Fruit fly (Drosophila melanogaster): Measurements from ENCODE around the gene Synd.

Gene Synd

DNA sequence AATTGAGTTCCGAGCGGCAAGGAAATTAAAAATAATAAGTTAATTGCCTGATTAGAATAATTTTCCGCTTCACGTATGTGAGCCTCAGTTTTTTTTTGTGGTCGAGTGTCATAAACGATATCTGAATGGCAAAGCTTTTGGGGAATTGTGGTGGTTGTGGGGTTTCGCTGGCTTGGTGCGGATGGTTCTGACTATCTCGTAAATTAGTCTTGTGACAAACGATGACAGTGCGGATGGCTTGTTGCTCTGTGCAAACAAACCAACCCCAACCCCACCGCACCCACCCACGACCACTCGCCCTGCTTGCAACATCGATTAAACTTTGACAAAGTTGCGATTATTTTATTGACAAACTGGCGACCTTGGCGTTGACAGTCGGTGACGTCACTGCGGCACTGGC lies 5.7 kb upstream of the Synd start:
- no peak for TF ChIP-seq CG8478 (optimal IDR thresholded peaks at IDR 0.05)

DNA sequence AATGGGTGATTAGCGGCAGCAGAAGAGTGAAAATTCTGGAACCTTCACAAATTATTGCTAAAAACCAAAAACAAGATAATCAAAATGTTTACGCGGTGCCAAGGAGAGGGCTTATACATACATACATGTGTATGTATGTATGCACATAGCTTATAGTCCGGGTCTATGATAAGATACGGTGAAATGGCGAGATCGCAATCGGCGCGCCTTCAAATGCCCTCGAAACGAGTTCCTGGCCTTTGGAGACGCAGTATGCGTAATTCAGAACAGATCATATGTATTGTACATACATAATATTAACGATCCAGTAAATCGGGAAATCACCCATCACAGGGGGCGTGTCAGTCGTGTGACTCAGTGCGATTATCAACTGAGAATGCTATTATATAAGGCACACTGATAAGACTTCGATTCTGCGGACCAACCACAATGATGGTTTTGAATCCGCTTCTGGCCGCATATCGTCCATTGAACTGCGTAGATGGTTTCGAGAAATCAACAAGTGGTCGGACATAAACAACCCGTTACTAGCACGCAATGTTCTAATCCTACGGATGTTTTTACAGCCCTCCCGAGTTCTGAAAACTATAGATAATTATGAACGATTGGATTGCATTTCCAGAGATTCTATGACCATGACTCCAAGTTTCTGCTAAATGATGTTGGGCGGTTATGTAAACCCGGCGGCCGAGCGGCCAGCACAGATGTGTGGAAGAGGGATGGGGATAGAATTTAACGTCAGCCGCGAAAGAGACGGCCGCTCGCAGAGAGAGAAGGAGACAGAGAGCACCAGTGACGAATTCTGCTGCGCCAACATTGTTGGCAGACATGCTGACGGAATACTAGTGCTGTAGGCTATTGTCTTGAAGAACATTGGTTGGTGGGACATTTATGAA lies 3.8 kb upstream of the Synd start:
- TF ChIP-seq CG8478 (optimal IDR thresholded peaks at IDR 0.05): no peak
- TF ChIP-seq CTCF (optimal IDR thresholded peaks at IDR 0.05): peak in 1 of 2 experiments; percentile 12

DNA sequence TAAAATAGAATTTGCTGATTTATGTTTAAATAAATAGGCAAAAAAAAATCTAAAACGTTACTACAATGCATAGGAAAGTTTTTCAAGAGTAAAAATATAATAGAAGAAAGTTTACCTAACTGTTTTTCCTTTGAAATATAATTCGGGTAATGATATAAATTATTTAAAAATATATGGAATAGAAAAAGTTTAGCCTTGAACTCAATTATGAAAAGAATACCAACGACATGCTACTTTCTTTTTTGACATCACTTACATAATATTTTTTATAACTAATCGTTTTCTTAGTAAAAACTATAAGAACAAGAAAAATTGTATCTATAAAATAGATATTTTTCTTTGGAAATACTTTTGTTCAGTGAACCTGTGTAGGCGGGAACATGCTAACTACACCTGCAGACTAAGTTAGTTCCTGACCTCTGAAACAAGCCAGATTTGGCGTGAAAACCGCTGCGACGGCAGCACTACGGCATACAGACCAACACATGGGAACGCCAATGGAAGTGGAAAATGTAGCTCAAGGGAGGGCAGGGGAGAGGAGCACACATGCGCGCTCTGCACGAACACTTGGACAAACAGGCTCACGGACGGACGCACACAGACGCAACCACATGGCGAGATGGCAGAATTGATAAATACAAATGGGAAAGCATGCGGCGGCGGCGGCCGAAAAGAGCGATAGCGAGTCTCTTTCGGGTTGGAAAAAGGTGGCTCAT lies 3.0 kb upstream of the Synd start:
- no peak for TF ChIP-seq CG8478 (optimal IDR thresholded peaks at IDR 0.05)
- no peak for TF ChIP-seq CTCF (optimal IDR thresholded peaks at IDR 0.05)

DNA sequence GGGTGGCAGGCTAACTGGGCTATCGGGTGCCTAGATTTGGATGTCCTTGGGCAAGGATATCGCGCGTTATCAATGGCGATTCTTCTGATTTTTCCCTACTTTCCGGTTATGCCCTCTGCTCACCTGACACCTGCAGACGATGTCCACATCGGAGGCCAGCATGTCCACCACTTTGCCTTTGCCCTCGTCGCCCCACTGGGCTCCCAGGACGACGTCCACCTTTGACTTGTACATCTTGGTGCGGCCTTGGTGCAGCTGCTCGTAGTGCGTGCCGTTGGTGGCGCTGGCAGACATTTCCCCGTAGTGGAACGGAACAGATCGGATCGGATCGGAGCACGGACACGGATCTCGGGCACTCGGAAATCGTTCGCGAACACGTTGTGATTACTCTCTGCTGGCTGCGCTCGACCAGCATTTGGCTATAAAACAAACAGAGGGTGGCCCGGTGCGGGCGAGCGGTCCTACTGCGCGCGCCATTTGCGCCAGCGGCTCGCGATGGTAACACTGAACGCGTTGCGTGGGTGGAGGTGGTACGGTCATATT lies 2.4 kb upstream of the Synd start, which contains the start of gene Adss:
Gene Adss, minus strand, starts transcription at position 428 of the 543 bp plus-strand sequence.
- no peak for TF ChIP-seq CG8478 (optimal IDR thresholded peaks at IDR 0.05)
- TF ChIP-seq CTCF (optimal IDR thresholded peaks at IDR 0.05): peak; percentile 2 to 8

DNA sequence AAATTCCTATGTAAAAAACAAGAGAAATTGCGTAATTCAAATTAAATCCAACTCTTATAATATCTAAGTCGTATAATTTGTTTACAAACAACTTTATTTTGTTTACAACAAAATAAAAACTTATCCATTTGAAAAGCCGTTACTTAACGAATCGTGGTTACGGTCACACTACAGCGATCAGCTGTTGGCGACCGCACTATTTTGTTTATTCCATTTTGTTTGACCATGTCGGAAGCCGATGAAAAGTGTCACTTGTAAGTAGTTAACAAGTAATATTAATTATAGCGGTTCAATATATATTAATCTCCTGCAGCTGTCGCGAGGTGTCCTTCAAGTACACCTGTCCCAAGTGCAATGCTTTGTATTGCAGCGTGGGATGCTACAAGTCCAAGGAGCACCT lies 1.6 kb upstream of the Synd start, which contains the start of gene CG31223:
Gene CG31223, plus strand, starts transcription at position 165 of the 400 bp plus-strand sequence.
- no peak for TF ChIP-seq CTCF (optimal IDR thresholded peaks at IDR 0.05)

DNA sequence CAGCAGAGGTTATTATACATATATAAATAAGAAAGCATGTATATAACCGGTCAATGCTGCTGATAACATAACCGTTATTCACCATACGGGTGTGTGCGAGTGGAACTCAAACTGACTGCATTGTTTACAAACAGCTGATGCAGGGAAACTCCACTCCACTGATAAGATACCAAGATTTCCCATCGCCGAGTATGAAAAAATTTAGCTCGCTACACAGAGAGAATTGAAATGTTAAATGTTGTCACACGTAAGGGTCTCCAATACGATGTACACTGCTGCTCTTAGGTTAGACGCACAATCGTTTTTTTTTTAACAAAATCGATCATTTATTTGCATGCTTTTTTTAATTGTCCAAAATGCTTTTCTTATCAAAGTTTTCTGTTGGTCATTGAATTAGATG lies 1.1 kb downstream of the Synd start:
- TF ChIP-seq CTCF (optimal IDR thresholded peaks at IDR 0.05) (no peak), CG8478 (optimal IDR thresholded peaks at IDR 0.05) (no peak)

DNA sequence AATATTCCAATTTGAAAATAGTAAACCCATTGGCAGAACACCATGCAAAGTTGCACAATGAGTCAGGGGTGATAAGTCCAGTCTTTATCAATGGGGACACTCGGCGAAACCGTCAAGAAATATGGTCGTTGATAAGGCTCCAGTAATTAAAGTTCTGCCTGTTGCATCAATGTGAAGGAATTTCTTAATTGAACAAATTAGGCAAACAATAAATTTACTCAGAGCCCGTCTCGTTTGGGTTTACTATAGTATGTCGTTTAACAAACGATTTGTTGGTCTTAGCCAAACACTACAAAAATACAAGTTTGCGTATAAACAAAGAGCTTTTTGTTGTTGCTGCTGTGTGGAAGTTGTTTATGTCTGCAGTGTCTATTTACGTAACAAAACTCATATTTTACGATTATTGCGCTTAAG lies 2.2 kb downstream of the Synd start:
- no peak for TF ChIP-seq CG8478 (optimal IDR thresholded peaks at IDR 0.05)
- no peak for TF ChIP-seq CTCF (optimal IDR thresholded peaks at IDR 0.05)

DNA sequence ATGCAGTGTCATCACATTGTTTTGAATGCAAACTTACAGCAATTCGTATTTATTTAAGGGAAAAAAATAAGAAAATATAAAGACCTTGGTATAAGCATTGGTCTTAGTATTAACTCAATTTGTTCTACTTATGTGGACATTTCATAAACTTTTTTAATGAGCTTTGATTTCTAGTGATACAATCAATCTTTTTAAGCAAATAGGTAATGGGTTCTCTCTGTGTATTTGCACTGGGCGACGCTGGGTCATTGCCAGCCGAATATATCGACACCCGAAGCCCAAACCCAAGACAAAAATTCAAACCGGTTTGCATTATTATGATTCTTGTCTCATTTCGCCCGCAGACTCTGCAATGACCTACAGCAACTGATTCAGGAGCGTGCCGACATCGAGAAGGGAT lies 2.9 kb downstream of the Synd start:
- TF ChIP-seq CG8478 (optimal IDR thresholded peaks at IDR 0.05): no peak
- no peak for TF ChIP-seq CTCF (optimal IDR thresholded peaks at IDR 0.05)

DNA sequence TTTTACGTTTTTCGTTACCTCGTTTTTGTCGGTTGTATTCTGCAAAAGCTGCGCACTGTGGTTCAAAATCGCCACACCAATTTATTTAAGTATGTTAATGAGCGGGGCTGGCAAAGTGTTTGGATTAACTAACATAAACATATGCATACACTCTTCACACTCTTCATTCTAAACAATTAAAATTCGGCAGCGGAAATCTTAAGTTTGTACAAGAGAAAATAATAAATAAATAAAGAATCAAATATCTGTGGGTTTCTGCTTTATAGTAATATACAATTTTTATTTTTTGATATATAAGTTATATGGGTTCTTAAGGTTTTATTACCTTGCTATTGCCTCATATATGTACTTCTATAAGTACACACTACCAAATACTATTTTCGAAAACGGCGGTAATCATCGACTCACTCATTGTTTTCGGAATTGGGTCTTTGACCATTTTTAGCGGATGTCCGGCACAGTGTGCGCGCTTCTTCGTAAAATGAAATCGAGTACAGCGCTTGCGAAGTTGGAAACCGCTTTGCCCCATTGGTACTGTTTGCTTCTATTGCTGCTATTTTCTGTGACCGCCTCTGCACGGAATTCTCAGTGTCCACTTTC lies 3.8 kb downstream of the Synd start:
- TF ChIP-seq CTCF (optimal IDR thresholded peaks at IDR 0.05): no peak

DNA sequence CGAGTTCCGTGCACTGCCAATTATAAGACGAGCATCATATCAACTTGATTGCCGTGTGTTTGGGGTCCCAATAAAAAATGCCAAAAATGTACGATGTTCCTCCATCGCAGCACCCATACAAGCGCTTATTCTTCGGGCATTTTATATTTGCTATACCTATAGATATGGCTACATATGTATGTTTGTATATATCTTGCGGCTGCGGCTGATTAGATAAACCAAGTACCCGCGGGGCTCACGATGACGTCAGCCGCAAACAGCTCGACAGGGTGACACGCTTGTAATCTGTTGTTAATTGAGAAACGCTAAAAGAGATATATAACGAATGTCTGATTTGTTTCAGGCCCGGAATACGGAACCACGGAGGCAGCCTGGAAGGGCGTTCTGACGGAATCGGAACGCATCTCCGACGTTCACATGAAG lies 4.7 kb downstream of the Synd start:
- TF ChIP-seq CTCF (optimal IDR thresholded peaks at IDR 0.05) (no peak), CG8478 (optimal IDR thresholded peaks at IDR 0.05) (no peak)

DNA sequence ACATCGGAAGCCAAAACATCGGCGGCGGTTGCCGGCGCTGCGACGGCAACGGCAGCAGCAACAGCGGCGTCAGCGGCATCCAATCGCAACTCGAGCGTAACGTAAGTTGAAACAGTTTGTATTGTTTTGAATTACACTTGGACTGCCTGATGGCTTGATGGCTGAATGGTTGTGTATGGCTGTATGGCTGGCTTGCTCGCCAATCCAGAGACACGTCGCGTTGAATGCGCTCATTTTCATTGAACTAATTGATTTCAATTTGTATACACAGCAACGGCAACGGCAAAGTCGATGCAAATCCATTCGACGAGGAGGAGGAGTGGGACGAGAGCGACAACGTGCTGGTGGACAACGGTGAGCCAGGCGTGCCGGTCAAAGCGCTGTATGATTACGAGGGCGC lies 6.2 kb downstream of the Synd start:
- no peak for TF ChIP-seq CTCF (optimal IDR thresholded peaks at IDR 0.05)
- TF ChIP-seq CG8478 (optimal IDR thresholded peaks at IDR 0.05): no peak

DNA sequence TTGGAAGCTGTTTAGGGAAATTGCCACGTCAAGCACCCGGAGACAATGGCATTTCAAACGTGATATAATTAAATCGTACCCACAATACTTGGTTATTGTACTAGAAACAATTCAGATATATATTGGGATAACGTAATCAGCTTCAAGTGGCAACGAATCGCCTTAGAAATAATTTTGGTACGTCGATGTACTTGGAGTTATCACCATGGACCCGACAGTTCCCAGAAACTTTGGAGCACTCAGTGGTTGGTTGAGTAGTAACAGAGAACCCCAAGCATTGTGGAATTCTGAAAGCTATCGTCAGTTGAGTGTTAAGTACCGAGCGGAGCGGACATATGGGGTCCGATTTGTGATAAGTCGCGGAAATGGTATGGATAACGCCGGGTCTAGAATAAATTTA lies 9.2 kb downstream of the Synd start, which contains the start of gene CG15695:
Gene CG15695, plus strand, starts transcription at position 301 of the 400 bp plus-strand sequence.
- no peak for TF ChIP-seq CG8478 (optimal IDR thresholded peaks at IDR 0.05)
- no peak for TF ChIP-seq CTCF (optimal IDR thresholded peaks at IDR 0.05)

DNA sequence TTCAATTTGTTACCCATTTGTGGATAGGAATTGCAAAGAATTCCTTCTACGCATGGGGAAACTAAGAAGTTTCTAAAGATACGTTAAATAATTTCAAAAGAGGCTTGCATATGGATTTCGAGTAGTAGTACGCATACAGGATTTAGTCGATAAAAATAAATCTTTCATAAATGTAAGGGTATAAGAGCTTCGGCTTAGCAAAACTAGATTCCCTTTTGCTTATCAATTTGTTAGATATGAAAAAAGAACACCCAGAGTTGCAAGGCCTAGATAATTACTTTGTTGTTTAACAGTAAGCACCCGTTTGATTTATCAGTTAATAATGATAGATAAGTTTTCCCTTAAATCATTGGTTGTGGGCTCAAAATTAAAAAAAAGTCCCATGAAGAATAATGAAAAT lies 12.9 kb downstream of the Synd start:
- TF ChIP-seq CTCF (optimal IDR thresholded peaks at IDR 0.05): no peak
- TF ChIP-seq CG8478 (optimal IDR thresholded peaks at IDR 0.05): no peak

DNA sequence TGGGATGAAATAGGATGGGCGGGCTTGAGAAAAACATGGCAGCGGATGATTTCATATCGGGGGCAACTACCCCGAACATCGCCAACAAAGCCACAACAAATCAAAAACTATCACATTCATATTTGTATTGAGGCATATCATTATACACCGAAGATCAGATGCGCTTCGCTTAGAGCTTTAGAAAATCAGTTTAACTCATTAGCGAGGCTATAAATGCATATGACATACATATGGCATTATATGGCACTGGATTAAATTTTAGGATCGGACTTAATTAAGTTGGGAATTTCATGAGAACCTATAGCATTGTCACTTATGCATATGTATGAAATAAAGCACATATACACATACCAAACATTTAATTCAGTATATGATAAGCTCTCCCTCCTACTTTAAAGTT lies 13.7 kb downstream of the Synd start:
- TF ChIP-seq CG8478 (optimal IDR thresholded peaks at IDR 0.05) (no peak), CTCF (optimal IDR thresholded peaks at IDR 0.05) (no peak)

DNA sequence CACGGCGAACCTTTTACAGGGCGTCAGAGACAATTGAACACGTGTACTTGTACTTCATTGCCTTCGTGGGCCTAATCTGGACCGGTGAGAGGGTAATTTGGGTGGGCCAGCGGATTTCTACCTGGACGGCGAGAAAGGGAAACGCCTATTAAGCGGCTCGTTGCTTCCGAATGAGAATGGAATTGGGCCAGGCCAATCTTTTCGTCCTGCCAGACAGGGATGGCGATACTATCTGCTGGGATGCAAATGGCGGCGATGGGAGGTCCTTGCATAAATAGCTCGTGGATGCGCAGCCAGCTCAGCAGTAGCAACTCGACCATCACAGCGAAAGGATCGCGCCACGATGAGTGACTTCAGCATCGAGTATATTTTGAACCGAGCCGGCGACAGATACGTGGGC lies 14.2 kb downstream of the Synd start, which contains the start of gene CG15696:
Gene CG15696, plus strand, starts transcription at position 301 of the 400 bp plus-strand sequence.
- no peak for TF ChIP-seq CG8478 (optimal IDR thresholded peaks at IDR 0.05)
